Worm (Caenorhabditis elegans) whole organism, L4 larva: Measurements from ENCODE around the gene F01D5.7.

Source experiments
- ctbp-1 ChIP-seq: fragments of 200-800 bp; sonication (Bioruptor generic); IDR thresholded peaks from 2 replicates; pipeline ENCODE4 v1.3.6; 2022; ENCODE audit warnings: missing genetic modification reagents, missing genetic modification characterization, missing compliant biosample characterization
- nhr-77 ChIP-seq: fragments of 150-350 bp; optimal IDR thresholded peaks from 2 replicates; lab custom pipeline; 2014; ENCODE audit warnings: missing biosample characterization, missing genetic modification characterization
- snpc-4 ChIP-seq: fragments of 150-350 bp; optimal IDR thresholded peaks from 2 replicates; lab custom pipeline; 2014; ENCODE audit warnings: missing biosample characterization, missing genetic modification characterization
- zag-1 ChIP-seq: fragments of 150-350 bp; optimal IDR thresholded peaks from 2 replicates; lab custom pipeline; 2014; ENCODE audit warnings: missing biosample characterization, missing genetic modification characterization

DNA sequence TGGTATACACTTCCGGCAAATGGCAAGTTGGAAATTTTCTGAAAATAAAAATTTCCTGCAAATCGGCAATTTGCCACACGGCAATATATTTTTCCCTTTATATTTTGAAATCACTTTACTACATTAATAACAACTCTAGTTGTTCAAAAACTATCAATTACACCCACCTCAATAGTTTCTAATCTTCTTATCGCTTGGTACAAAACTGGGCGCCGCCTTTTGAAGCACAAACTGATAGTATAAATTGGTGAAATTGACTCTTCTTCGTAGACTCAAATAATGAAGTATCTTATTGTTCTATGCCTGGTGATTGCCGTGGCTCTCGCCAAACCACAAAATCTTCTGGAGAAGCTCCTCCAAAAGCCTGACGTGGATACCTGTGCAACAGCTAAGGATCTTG lies 27.4 kb upstream of the F01D5.7 start, which contains the start of gene Y39G8B.9:
- TF ChIP-seq nhr-77 (tag; lab: Kevin White, UChicago), result no peak
- no peak for TF ChIP-seq ctbp-1 (GFP tag; lab: Robert Waterston, UW)
- TF ChIP-seq snpc-4 (tag; lab: Kevin White, UChicago), result no peak
- TF ChIP-seq zag-1 (tag; lab: Kevin White, UChicago), result no peak
